Worm (Caenorhabditis elegans) whole organism, late embryonic: ENCODE data around the gene F56A8.5.

ENCODE experiments used
- C08G9.2 ChIP-seq: sonication (generic microtip); optimal IDR thresholded peaks from 2 replicates; lab custom pipeline; 2016; ENCODE audit warnings: mild to moderate bottlenecking, missing genetic modification characterization, moderate library complexity, missing compliant biosample characterization
- C38D4.7 ChIP-seq: fragments of 200-800 bp; sonication (Bioruptor generic); optimal IDR thresholded peaks from 2 replicates; lab custom pipeline; 2018; ENCODE audit warnings: mild to moderate bottlenecking, missing genetic modification characterization, moderate library complexity, missing compliant biosample characterization
- K02D7.2 ChIP-seq: sonication (generic microtip); optimal IDR thresholded peaks from 2 replicates; lab custom pipeline; 2017; ENCODE audit warnings: mild to moderate bottlenecking, missing genetic modification characterization, missing compliant biosample characterization
- K09A11.1 ChIP-seq: sonication (generic microtip); optimal IDR thresholded peaks from 2 replicates; lab custom pipeline; 2017; ENCODE audit warnings: antibody characterized with exemption, mild to moderate bottlenecking, missing genetic modification characterization, missing compliant biosample characterization; ENCODE audit not compliant: insufficient read depth
- T23F11.4 ChIP-seq: fragments of 200-800 bp; sonication (Bioruptor generic); optimal IDR thresholded peaks from 2 replicates; lab custom pipeline; 2018; ENCODE audit warnings: mild to moderate bottlenecking, missing genetic modification characterization, missing compliant biosample characterization
- ahr-1 ChIP-seq: sonication (generic microtip); optimal IDR thresholded peaks from 2 replicates; lab custom pipeline; 2016; ENCODE audit warnings: missing genetic modification characterization, missing compliant biosample characterization
- ceh-14 ChIP-seq: sonication (generic microtip); optimal IDR thresholded peaks from 2 replicates; lab custom pipeline; 2016; ENCODE audit warnings: missing genotype, missing genetic modification characterization, missing compliant biosample characterization
- ceh-18 ChIP-seq: sonication (generic microtip); optimal IDR thresholded peaks from 2 replicates; lab custom pipeline; 2016; ENCODE audit warnings: missing genetic modification characterization, missing compliant biosample characterization
- ceh-19 ChIP-seq: fragments of 200-800 bp; sonication (Bioruptor generic); optimal IDR thresholded peaks from 2 replicates; lab custom pipeline; 2018; ENCODE audit warnings: mild to moderate bottlenecking, missing genetic modification characterization, missing compliant biosample characterization
- ceh-2 ChIP-seq: sonication (generic microtip); optimal IDR thresholded peaks from 2 replicates; lab custom pipeline; 2016; ENCODE audit warnings: missing genotype, missing genetic modification characterization, missing compliant biosample characterization
- ceh-22 ChIP-seq: sonication (generic microtip); optimal IDR thresholded peaks from 2 replicates; lab custom pipeline; 2017; ENCODE audit warnings: missing biosample characterization, missing genetic modification characterization
- ceh-30 ChIP-seq: fragments of 150-350 bp; optimal IDR thresholded peaks from 2 replicates; lab custom pipeline; 2014; ENCODE audit warnings: missing biosample characterization, missing genetic modification characterization
- ceh-31 ChIP-seq: sonication (generic microtip); optimal IDR thresholded peaks from 2 replicates; lab custom pipeline; 2016; ENCODE audit warnings: missing genetic modification characterization, missing compliant biosample characterization
- ceh-34 ChIP-seq: sonication (generic microtip); optimal IDR thresholded peaks from 2 replicates; lab custom pipeline; 2016; ENCODE audit warnings: mild to moderate bottlenecking, missing genetic modification characterization, missing compliant biosample characterization
- ceh-45 ChIP-seq: fragments of 200-800 bp; sonication (Bioruptor generic); IDR thresholded peaks from 2 replicates; pipeline ENCODE4 v1.3.6; 2022; ENCODE audit warnings: missing genetic modification reagents, missing genetic modification characterization, missing compliant biosample characterization
- ceh-9 ChIP-seq: sonication (generic microtip); optimal IDR thresholded peaks from 2 replicates; lab custom pipeline; 2016; ENCODE audit warnings: mild to moderate bottlenecking, missing genetic modification characterization, inconsistent platforms, missing compliant biosample characterization
- che-1 ChIP-seq: sonication (generic microtip); optimal IDR thresholded peaks from 2 replicates; lab custom pipeline; 2016; ENCODE audit warnings: mild to moderate bottlenecking, missing genetic modification characterization, missing compliant biosample characterization
- dve-1 ChIP-seq: sonication (generic microtip); optimal IDR thresholded peaks from 2 replicates; lab custom pipeline; 2017; ENCODE audit warnings: antibody characterized with exemption, mild to moderate bottlenecking, missing genetic modification characterization, missing compliant biosample characterization
- elt-4 ChIP-seq: sonication (generic microtip); optimal IDR thresholded peaks from 2 replicates; lab custom pipeline; 2016; ENCODE audit warnings: missing genetic modification characterization, missing compliant biosample characterization
- ets-4 ChIP-seq: sonication (generic microtip); optimal IDR thresholded peaks from 2 replicates; lab custom pipeline; 2016; ENCODE audit warnings: missing genetic modification characterization, missing compliant biosample characterization
- eyg-1 ChIP-seq: sonication (generic microtip); optimal IDR thresholded peaks from 2 replicates; lab custom pipeline; 2016; ENCODE audit warnings: missing genotype, missing genetic modification characterization, missing compliant biosample characterization
- fax-1 ChIP-seq: sonication (generic microtip); optimal IDR thresholded peaks from 2 replicates; lab custom pipeline; 2016; ENCODE audit warnings: missing genotype, missing genetic modification characterization, missing compliant biosample characterization
- fkh-10 ChIP-seq: fragments of 150-350 bp; optimal IDR thresholded peaks from 2 replicates; lab custom pipeline; 2014; ENCODE audit warnings: missing biosample characterization, missing genetic modification reagents, missing genetic modification characterization
- fkh-6 ChIP-seq: sonication (generic microtip); optimal IDR thresholded peaks from 2 replicates; lab custom pipeline; 2016; ENCODE audit warnings: missing genetic modification characterization, missing compliant biosample characterization
- hlh-13 ChIP-seq: fragments of 200-800 bp; sonication (Bioruptor generic); optimal IDR thresholded peaks from 2 replicates; lab custom pipeline; 2018; ENCODE audit warnings: mild to moderate bottlenecking, missing genetic modification characterization, missing compliant biosample characterization
- hlh-15 ChIP-seq: sonication (generic microtip); optimal IDR thresholded peaks from 2 replicates; lab custom pipeline; 2016; ENCODE audit warnings: missing genetic modification characterization, missing compliant biosample characterization
- hlh-30 ChIP-seq: sonication (generic microtip); optimal IDR thresholded peaks from 2 replicates; lab custom pipeline; 2017; ENCODE audit warnings: antibody characterized with exemption, missing genetic modification characterization, missing compliant biosample characterization; ENCODE audit not compliant: insufficient read depth
- hlh-6 ChIP-seq: sonication (generic microtip); optimal IDR thresholded peaks from 2 replicates; lab custom pipeline; 2016; ENCODE audit warnings: missing genotype, missing genetic modification characterization, missing compliant biosample characterization
- hlh-8 ChIP-seq: sonication (generic microtip); optimal IDR thresholded peaks from 2 replicates; lab custom pipeline; 2016; ENCODE audit warnings: missing genotype, missing genetic modification characterization, missing compliant biosample characterization
- lim-6 ChIP-seq: sonication (generic microtip); optimal IDR thresholded peaks from 2 replicates; lab custom pipeline; 2016; ENCODE audit warnings: missing genetic modification characterization, missing compliant biosample characterization
- lin-11 ChIP-seq: fragments of 200-800 bp; sonication (Bioruptor generic); optimal IDR thresholded peaks from 2 replicates; lab custom pipeline; 2018; ENCODE audit warnings: mild to moderate bottlenecking, missing genetic modification characterization, missing compliant biosample characterization
- madf-2 ChIP-seq: sonication (generic microtip); optimal IDR thresholded peaks from 2 replicates; lab custom pipeline; 2017; ENCODE audit warnings: missing genetic modification characterization, missing compliant biosample characterization
- mec-3 ChIP-seq: sonication (generic microtip); optimal IDR thresholded peaks from 2 replicates; lab custom pipeline; 2016; ENCODE audit warnings: borderline replicate concordance, missing genetic modification characterization, missing compliant biosample characterization
- nfya-1 ChIP-seq: sonication (generic microtip); optimal IDR thresholded peaks from 2 replicates; lab custom pipeline; 2017; ENCODE audit warnings: missing genetic modification characterization, mild to moderate bottlenecking, missing compliant biosample characterization, antibody characterized with exemption, moderate library complexity
- nhr-232 ChIP-seq: sonication (generic microtip); optimal IDR thresholded peaks from 2 replicates; lab custom pipeline; 2016; ENCODE audit warnings: missing genetic modification characterization, missing compliant biosample characterization
- npax-4 ChIP-seq: sonication (generic microtip); optimal IDR thresholded peaks from 2 replicates; lab custom pipeline; 2016; ENCODE audit warnings: missing genetic modification characterization, missing compliant biosample characterization
- odd-2 ChIP-seq: sonication (generic microtip); optimal IDR thresholded peaks from 2 replicates; lab custom pipeline; 2017; ENCODE audit warnings: antibody characterized with exemption, mild to moderate bottlenecking, missing genetic modification characterization, missing compliant biosample characterization
- pag-3 ChIP-seq: sonication (generic microtip); optimal IDR thresholded peaks from 2 replicates; lab custom pipeline; 2016; ENCODE audit warnings: missing compliant biosample characterization, missing genetic modification characterization, borderline replicate concordance
- pat-9 ChIP-seq: fragments of 200-800 bp; sonication (Bioruptor generic); optimal IDR thresholded peaks from 2 replicates; lab custom pipeline; 2018; ENCODE audit warnings: mild to moderate bottlenecking, missing genetic modification characterization, moderate library complexity, missing compliant biosample characterization
- pax-1 ChIP-seq: fragments of 150-350 bp; optimal IDR thresholded peaks from 2 replicates; lab custom pipeline; 2014; ENCODE audit warnings: missing biosample characterization, missing genetic modification characterization
- pqm-1 ChIP-seq: sonication (generic microtip); optimal IDR thresholded peaks from 2 replicates; lab custom pipeline; 2016; ENCODE audit warnings: missing genetic modification characterization, missing compliant biosample characterization
- pros-1 ChIP-seq: fragments of 150-350 bp; optimal IDR thresholded peaks from 2 replicates; lab custom pipeline; 2014; ENCODE audit warnings: missing biosample characterization, missing genetic modification reagents, missing genetic modification characterization
- rnt-1 ChIP-seq: sonication (generic microtip); optimal IDR thresholded peaks from 2 replicates; lab custom pipeline; 2016; ENCODE audit warnings: missing genetic modification characterization, missing compliant biosample characterization
- sdc-2 ChIP-seq: sonication (generic microtip); optimal IDR thresholded peaks from 2 replicates; lab custom pipeline; 2016; ENCODE audit warnings: missing genotype, missing genetic modification characterization, missing compliant biosample characterization
- sox-2 ChIP-seq: fragments of 200-800 bp; sonication (Bioruptor generic); IDR thresholded peaks from 2 replicates; pipeline ENCODE4 v1.3.6; 2022; ENCODE audit warnings: missing genetic modification reagents, missing genetic modification characterization, missing compliant biosample characterization
- sox-4 ChIP-seq: sonication (generic microtip); optimal IDR thresholded peaks from 2 replicates; lab custom pipeline; 2017; ENCODE audit warnings: mild to moderate bottlenecking, missing genetic modification characterization, inconsistent platforms, missing compliant biosample characterization
- syd-9 ChIP-seq: sonication (generic microtip); optimal IDR thresholded peaks from 2 replicates; lab custom pipeline; 2016; ENCODE audit warnings: mild to moderate bottlenecking, missing genetic modification characterization, moderate library complexity, missing compliant biosample characterization
- tbx-7 ChIP-seq: sonication (generic microtip); optimal IDR thresholded peaks from 2 replicates; lab custom pipeline; 2016; ENCODE audit warnings: missing genotype, missing genetic modification characterization, missing compliant biosample characterization
- ttx-3 ChIP-seq: sonication (generic microtip); optimal IDR thresholded peaks from 2 replicates; lab custom pipeline; 2016; ENCODE audit warnings: missing genetic modification reagents, missing genetic modification characterization, missing compliant biosample characterization
- unc-3 ChIP-seq, 2 experiments: fragments of 200-800 bp in 1 of 2; sonication (Bioruptor generic) in 1 of 2; sonication (generic microtip) in 1 of 2; conservative IDR thresholded peaks in 1 of 2; optimal IDR thresholded peaks in 1 of 2; 2 replicates each; pipeline versions ENCODE4 v1.3.6 to Lab custom; 2016 to 2022; ENCODE audit warnings: missing compliant biosample characterization in 2 of 2, missing genetic modification characterization in 2 of 2, missing genetic modification reagents in 1 of 2
- unc-42 ChIP-seq: sonication (generic microtip); optimal IDR thresholded peaks from 2 replicates; lab custom pipeline; 2016; ENCODE audit warnings: missing genotype, missing genetic modification characterization, missing compliant biosample characterization
- unc-55 ChIP-seq: sonication (generic microtip); optimal IDR thresholded peaks from 2 replicates; lab custom pipeline; 2017; ENCODE audit warnings: missing biosample characterization, missing genetic modification reagents, missing genetic modification characterization
- unc-86 ChIP-seq: sonication (generic microtip); optimal IDR thresholded peaks from 2 replicates; lab custom pipeline; 2016; ENCODE audit warnings: missing genetic modification characterization, missing compliant biosample characterization

Gene F56A8.5

DNA sequence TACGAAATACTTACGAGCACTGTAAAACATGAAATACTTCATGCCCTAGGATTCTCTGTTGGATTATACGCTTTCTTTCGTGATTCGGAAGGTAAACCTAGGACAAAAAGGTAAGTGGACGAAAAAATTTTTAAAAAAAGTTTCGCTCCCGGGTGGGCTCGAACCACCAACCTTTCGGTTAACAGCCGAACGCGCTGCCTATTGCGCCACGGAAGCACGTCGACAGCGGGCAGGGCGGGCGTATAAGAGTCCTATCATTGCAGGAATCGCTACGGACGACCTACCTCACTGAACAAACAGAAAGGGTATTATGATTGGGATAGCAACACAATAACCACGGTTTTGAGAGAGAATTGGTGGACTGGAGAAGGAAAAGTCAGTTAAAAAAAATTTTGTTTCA, 40.6 kb upstream of the F56A8.5 start:
- TF ChIP-seq C38D4.7 (GFP tag; lab: Kevin White, UChicago): peak; percentile 68
- peak; percentile 7 for TF ChIP-seq ceh-31
- no peak for TF ChIP-seq tbx-7 (tag; lab: Kevin White, UChicago)
- peak; percentile 24 for TF ChIP-seq sox-4
- TF ChIP-seq lin-11 (tag; lab: Kevin White, UChicago): peak; percentile 9
- peak; percentile 60 for TF ChIP-seq K02D7.2
- peak; percentile 6 for TF ChIP-seq rnt-1 (tag; lab: Kevin White, UChicago)
- TF ChIP-seq npax-4 (tag; lab: Kevin White, UChicago): no peak
- TF ChIP-seq nhr-232 (tag; lab: Kevin White, UChicago): peak; percentile 28
- TF ChIP-seq hlh-30 (tag; lab: Kevin White, UChicago): no peak
- TF ChIP-seq ahr-1 (tag; lab: Kevin White, UChicago): no peak
- peak; percentile 49 for TF ChIP-seq ceh-34 (tag; lab: Kevin White, UChicago)
- TF ChIP-seq ceh-19 (GFP tag; lab: Kevin White, UChicago): no peak
- no peak for TF ChIP-seq ceh-2 (tag; lab: Kevin White, UChicago)
- no peak for TF ChIP-seq ceh-45 (GFP tag; lab: Robert Waterston, UW)
- no peak for TF ChIP-seq K09A11.1
- no peak for TF ChIP-seq odd-2
- no peak for TF ChIP-seq ceh-14
- peak; percentile 25 for TF ChIP-seq sdc-2 (tag; lab: Kevin White, UChicago)
- TF ChIP-seq elt-4 (tag; lab: Kevin White, UChicago): no peak
- TF ChIP-seq sox-2 (GFP tag; lab: Robert Waterston, UW): no peak
- no peak for TF ChIP-seq ceh-30 (tag; lab: Kevin White, UChicago)
- TF ChIP-seq mec-3 (tag; lab: Kevin White, UChicago): no peak
- TF ChIP-seq hlh-6: peak; percentile 25
- TF ChIP-seq lim-6 (tag; lab: Kevin White, UChicago): no peak
- TF ChIP-seq C08G9.2 (tag; lab: Kevin White, UChicago): peak; percentile 31
- TF ChIP-seq unc-86: no peak
- no peak for TF ChIP-seq hlh-8 (tag; lab: Kevin White, UChicago)
- TF ChIP-seq che-1: no peak
- TF ChIP-seq pros-1: no peak
- no peak for TF ChIP-seq unc-42 (tag; lab: Kevin White, UChicago)
- TF ChIP-seq unc-55 (GFP tag; lab: Kevin White, UChicago): no peak
- TF ChIP-seq nfya-1: peak; percentile 33
- TF ChIP-seq syd-9 (tag; lab: Kevin White, UChicago): no peak
- TF ChIP-seq madf-2 (tag; lab: Kevin White, UChicago): no peak
- TF ChIP-seq pax-1 (tag; lab: Kevin White, UChicago): no peak
- no peak for TF ChIP-seq T23F11.4
- TF ChIP-seq ets-4 (tag; lab: Kevin White, UChicago): no peak
- TF ChIP-seq eyg-1 (tag; lab: Kevin White, UChicago): no peak
- peak; percentile 9 for TF ChIP-seq dve-1 (tag; lab: Kevin White, UChicago)
- TF ChIP-seq ceh-18 (tag; lab: Kevin White, UChicago): no peak
- TF ChIP-seq pag-3: no peak
- peak; percentile 20 for TF ChIP-seq pat-9
- TF ChIP-seq ceh-9 (tag; lab: Kevin White, UChicago): no peak
- no peak for TF ChIP-seq ceh-22 (tag; lab: Kevin White, UChicago)
- TF ChIP-seq fkh-10 (GFP tag; lab: Kevin White, UChicago): no peak
- TF ChIP-seq ttx-3: peak; percentile 31
- TF ChIP-seq hlh-13 (GFP tag; lab: Kevin White, UChicago): peak; percentile 26
- TF ChIP-seq fax-1 (tag; lab: Kevin White, UChicago): no peak
- TF ChIP-seq unc-3 (GFP tag; conservative IDR thresholded peaks at IDR 0.05; lab: Robert Waterston, UW): 0 out of 2 replicates have a peak, but pooled peaks have one; percentile 11
- no peak for TF ChIP-seq unc-3 (tag; optimal IDR thresholded peaks at IDR 0.05; lab: Kevin White, UChicago)
- no peak for TF ChIP-seq hlh-15
- TF ChIP-seq pqm-1 (tag; lab: Kevin White, UChicago): no peak
- peak; percentile 55 for TF ChIP-seq fkh-6 (tag; lab: Kevin White, UChicago)
